Fruit fly (Drosophila melanogaster): ENCODE results near the gene CG15546.

Gene CG15546

dm6 chr3R:30874679-30875078 lies 1.3 kb downstream of the CG15546 start (continued):
- no peak for TF ChIP-seq CG8290 (GFP tag; optimal IDR thresholded peaks at IDR 0.05)
- TF ChIP-seq CG8290 (tag; optimal IDR thresholded peaks at IDR 0.05) = peak in 1 of 2 experiments; percentile 40
- TF ChIP-seq NK7.1 (GFP tag; optimal IDR thresholded peaks at IDR 0.05) = no peak
- peak; percentile 32; the same call in 1 of the 2 replicates for TF ChIP-seq HLH3B (GFP tag; IDR thresholded peaks at IDR 0.05)
- peak; percentile 16 for TF ChIP-seq CG2678 (tag; optimal IDR thresholded peaks at IDR 0.05)
- TF ChIP-seq Sox102F (GFP tag; optimal IDR thresholded peaks at IDR 0.05) = peak; percentile 41
- TF ChIP-seq lola (GFP tag; optimal IDR thresholded peaks at IDR 0.05) = no peak
- TF ChIP-seq CG7839 (tag; optimal IDR thresholded peaks at IDR 0.05) = peak; percentile 38
- TF ChIP-seq Med (GFP tag) = peak; percentile 72
- TF ChIP-seq CG1024 (GFP tag; IDR thresholded peaks at IDR 0.05) = peak; percentile 21; the same call in 1 of the 2 replicates
- TF ChIP-seq Atf6 (GFP tag; IDR thresholded peaks at IDR 0.05) = no peak
- TF ChIP-seq CG1529 (GFP tag; optimal IDR thresholded peaks at IDR 0.05) = no peak
- 0 out of 2 replicates have a peak, but pooled peaks have one; percentile 23 for TF ChIP-seq sisA (GFP tag; IDR thresholded peaks at IDR 0.05)
- no peak for TF ChIP-seq pan (optimal IDR thresholded peaks at IDR 0.05)
- TF ChIP-seq pan (GFP tag; optimal IDR thresholded peaks at IDR 0.05 in 1 of 2, IDR thresholded peaks at IDR 0.05 in 1 of 2) = peak in 1 of 2 experiments; percentile 28
- no peak for TF ChIP-seq dimm (GFP tag; IDR thresholded peaks at IDR 0.05)
- no peak for TF ChIP-seq Ssrp (tag; optimal IDR thresholded peaks at IDR 0.05)
- peak; percentile 11; the same call in 1 of the 2 replicates for TF ChIP-seq ssp (GFP tag; IDR thresholded peaks at IDR 0.05)
- peak; percentile 19 for TF ChIP-seq phol (tag; optimal IDR thresholded peaks at IDR 0.05)
- TF ChIP-seq CG12769 (tag; optimal IDR thresholded peaks at IDR 0.05) = peak; percentile 4
- peak; percentile 5 for TF ChIP-seq CG2712 (tag; optimal IDR thresholded peaks at IDR 0.05)
- TF ChIP-seq chinmo (GFP tag; IDR thresholded peaks at IDR 0.05; ENCODE audit: partially characterized antibody) = peak; percentile 41; the same call in 1 of the 4 replicates
- no peak for TF ChIP-seq slp2 (GFP tag; optimal IDR thresholded peaks at IDR 0.05)
- peak; percentile 32; the same call in 2 of the 3 replicates for TF ChIP-seq row (GFP tag; IDR thresholded peaks at IDR 0.05)
- no peak for TF ChIP-seq CG43689 (GFP tag; IDR thresholded peaks at IDR 0.05)
- peak in 1 of 2 experiments; percentile 59 for TF ChIP-seq Hr78 (GFP tag; optimal IDR thresholded peaks at IDR 0.05)
- TF ChIP-seq CG8388 (GFP tag; optimal IDR thresholded peaks at IDR 0.05) = peak; percentile 15
- peak; percentile 54 for TF ChIP-seq Awh (GFP tag; IDR thresholded peaks at IDR 0.05)
- peak; percentile 62 for TF ChIP-seq Ets65A (GFP tag)
- TF ChIP-seq z (GFP tag; IDR thresholded peaks at IDR 0.05) = 0 out of 3 replicates have a peak, but pooled peaks have one; percentile 11
- peak; percentile 34; the same call in 1 of the 3 replicates for TF ChIP-seq dysf (GFP tag; IDR thresholded peaks at IDR 0.05)
- no peak for TF ChIP-seq shn (GFP tag; optimal IDR thresholded peaks at IDR 0.05)
- TF ChIP-seq crol (GFP tag; IDR thresholded peaks at IDR 0.05) = peak; percentile 70
- TF ChIP-seq bsh (GFP tag; optimal IDR thresholded peaks at IDR 0.05) = peak in 1 of 2 experiments; percentile 37
- peak; percentile 51; the same call in 1 of the 3 replicates for TF ChIP-seq ken (GFP tag; IDR thresholded peaks at IDR 0.05)
- peak; percentile 95 for TF ChIP-seq sr (GFP tag; IDR thresholded peaks at IDR 0.05)
- TF ChIP-seq Rfx (GFP tag; IDR thresholded peaks at IDR 0.05) = 0 out of 2 replicates have a peak, but pooled peaks have one; percentile 12
- peak; percentile 43 for TF ChIP-seq Blimp-1 (GFP tag; optimal IDR thresholded peaks at IDR 0.05)
- peak; percentile 11 for TF ChIP-seq CG15269 (tag; optimal IDR thresholded peaks at IDR 0.05)
- TF ChIP-seq slbo (GFP tag; IDR thresholded peaks at IDR 0.05) = peak; percentile 34; the same call in 1 of the 2 replicates
- no peak for TF ChIP-seq wor (GFP tag; IDR thresholded peaks at IDR 0.05)
- TF ChIP-seq CG10959 (GFP tag; IDR thresholded peaks at IDR 0.05) = no peak
- TF ChIP-seq Atf3 (GFP tag; optimal IDR thresholded peaks at IDR 0.05) = no peak
- TF ChIP-seq gem (tag; optimal IDR thresholded peaks at IDR 0.05) = peak; percentile 30
- peak; percentile 74 for TF ChIP-seq sens (GFP tag)
- TF ChIP-seq CG17328 (GFP tag; IDR thresholded peaks at IDR 0.05) = 0 out of 2 replicates have a peak, but pooled peaks have one; percentile 14
- TF ChIP-seq Eip74EF (GFP tag; optimal IDR thresholded peaks at IDR 0.05) = no peak
- TF ChIP-seq Mad (GFP tag; optimal IDR thresholded peaks at IDR 0.05) = no peak
- TF ChIP-seq CG11504 (tag; optimal IDR thresholded peaks at IDR 0.05) = peak; percentile 40
- TF ChIP-seq CG3726 (GFP tag; IDR thresholded peaks at IDR 0.05) = 0 out of 3 replicates have a peak, but pooled peaks have one; percentile 28
